Worm (Caenorhabditis elegans): Measurements from ENCODE around the gene C04C11.1.

ce11 chrX:14026893-14027292 lies 6.5 kb downstream of the C04C11.1 start:
- no peak for TF ChIP-seq klf-2 (GFP tag; conservative IDR thresholded peaks at IDR 0.05)
- no peak for TF ChIP-seq flt-1 (GFP tag; IDR thresholded peaks at IDR 0.05)
- no peak for TF ChIP-seq tab-1 (GFP tag; IDR thresholded peaks at IDR 0.05)
- no peak for TF ChIP-seq med-1 (GFP tag; optimal IDR thresholded peaks at IDR 0.05; ENCODE audit: insufficient read depth)
- TF ChIP-seq ref-1 (GFP tag; conservative IDR thresholded peaks at IDR 0.05): no peak

Data from whole organism, midembryonic.